Worm (Caenorhabditis elegans) whole organism, L2 larva: ENCODE results near the gene F47C12.13.

Experiments
- C34F6.9 ChIP-seq: fragments of 150-350 bp; optimal IDR thresholded peaks from 2 replicates; lab custom pipeline; 2014; ENCODE audit warnings: missing biosample characterization, missing genetic modification characterization
- F13H6.1 ChIP-seq: sonication (generic microtip); optimal IDR thresholded peaks from 2 replicates; lab custom pipeline; 2016; ENCODE audit warnings: missing genetic modification characterization, missing compliant biosample characterization
- R02D3.7 ChIP-seq: fragments of 150-350 bp; optimal IDR thresholded peaks from 2 replicates; lab custom pipeline; 2014; ENCODE audit warnings: missing biosample characterization, missing genetic modification characterization
- Y55F3AM.14 ChIP-seq: fragments of 200-800 bp; sonication (Bioruptor generic); optimal IDR thresholded peaks from 2 replicates; lab custom pipeline; 2018; ENCODE audit warnings: mild to moderate bottlenecking, missing genetic modification characterization, missing compliant biosample characterization
- ZK546.5 ChIP-seq: sonication (generic microtip); optimal IDR thresholded peaks from 2 replicates; lab custom pipeline; 2017; ENCODE audit warnings: missing biosample characterization, missing genetic modification characterization
- alr-1 ChIP-seq: fragments of 150-350 bp; optimal IDR thresholded peaks from 2 replicates; lab custom pipeline; 2014; ENCODE audit warnings: missing biosample characterization, missing genetic modification characterization
- aly-2 ChIP-seq: fragments of 150-350 bp; optimal IDR thresholded peaks from 2 replicates; lab custom pipeline; 2014; ENCODE audit warnings: missing biosample characterization, missing genetic modification characterization
- ama-1 ChIP-seq: fragments of 150-350 bp; optimal IDR thresholded peaks from 2 replicates; lab custom pipeline; 2018; ENCODE audit warnings: inconsistent platforms
- blmp-1 ChIP-seq: sonication (generic microtip); optimal IDR thresholded peaks from 2 replicates; lab custom pipeline; 2017; ENCODE audit warnings: missing genetic modification characterization, mild to moderate bottlenecking, missing compliant biosample characterization, antibody characterized with exemption, moderate library complexity; ENCODE audit not compliant: insufficient read depth
- ceh-16 ChIP-seq: fragments of 150-350 bp; optimal IDR thresholded peaks from 2 replicates; lab custom pipeline; 2014; ENCODE audit warnings: missing biosample characterization, missing genetic modification characterization
- ceh-82 ChIP-seq: fragments of 150-350 bp; optimal IDR thresholded peaks from 2 replicates; lab custom pipeline; 2014; ENCODE audit warnings: missing biosample characterization, missing genetic modification characterization
- crh-2 ChIP-seq: sonication (generic microtip); optimal IDR thresholded peaks from 2 replicates; lab custom pipeline; 2017; ENCODE audit warnings: missing biosample characterization, missing genetic modification characterization
- dmd-4 ChIP-seq: sonication (generic microtip); optimal IDR thresholded peaks from 2 replicates; lab custom pipeline; 2017; ENCODE audit warnings: missing biosample characterization, missing genetic modification characterization
- egl-27 ChIP-seq: sonication (generic microtip); optimal IDR thresholded peaks from 3 replicates; lab custom pipeline; 2017; ENCODE audit warnings: missing biosample characterization, missing genetic modification reagents, missing genetic modification characterization
- elt-1 ChIP-seq: fragments of 150-350 bp; optimal IDR thresholded peaks from 2 replicates; lab custom pipeline; 2014; ENCODE audit warnings: missing biosample characterization, missing genetic modification characterization
- elt-3 ChIP-seq: sonication (generic microtip); optimal IDR thresholded peaks from 2 replicates; lab custom pipeline; 2017; ENCODE audit warnings: missing biosample characterization, missing genetic modification characterization
- fos-1 ChIP-seq: fragments of 150-350 bp; optimal IDR thresholded peaks from 2 replicates; lab custom pipeline; 2014; ENCODE audit warnings: missing biosample characterization, missing genetic modification characterization
- gmeb-1 ChIP-seq: fragments of 150-350 bp; optimal IDR thresholded peaks from 2 replicates; lab custom pipeline; 2014; ENCODE audit warnings: missing biosample characterization, missing genetic modification characterization
- lin-11 ChIP-seq: fragments of 150-350 bp; sonication (generic microtip); optimal IDR thresholded peaks from 2 replicates; lab custom pipeline; 2014; ENCODE audit warnings: missing biosample characterization, missing genetic modification characterization, inconsistent platforms, mixed read lengths
- lin-13 ChIP-seq: fragments of 150-350 bp; optimal IDR thresholded peaks from 2 replicates; lab custom pipeline; 2014; ENCODE audit warnings: missing biosample characterization, missing genetic modification reagents, missing genetic modification characterization
- lin-39 ChIP-seq: fragments of 150-350 bp; optimal IDR thresholded peaks from 2 replicates; lab custom pipeline; 2014; ENCODE audit warnings: missing biosample characterization, missing genetic modification reagents, missing genetic modification characterization
- lsy-2 ChIP-seq, 2 experiments: fragments of 150-350 bp in 1 of 2; sonication (generic microtip) in 1 of 2; optimal IDR thresholded peaks; 2 replicates each; lab custom pipeline; 2014 to 2017; ENCODE audit warnings: missing biosample characterization in 2 of 2, missing genetic modification characterization in 2 of 2
- mab-5 ChIP-seq: fragments of 150-350 bp; optimal IDR thresholded peaks from 2 replicates; lab custom pipeline; 2014; ENCODE audit warnings: missing biosample characterization, missing genetic modification characterization
- mbf-1 ChIP-seq: sonication (generic microtip); optimal IDR thresholded peaks from 2 replicates; lab custom pipeline; 2017; ENCODE audit warnings: missing biosample characterization, missing genetic modification characterization
- mdl-1 ChIP-seq, 2 experiments: fragments of 150-350 bp in 1 of 2; sonication (generic microtip) in 1 of 2; optimal IDR thresholded peaks; 2 replicates each; lab custom pipeline; 2017; ENCODE audit warnings: missing biosample characterization in 2 of 2, missing genetic modification characterization in 2 of 2
- nhr-10 ChIP-seq: sonication (generic microtip); optimal IDR thresholded peaks from 2 replicates; lab custom pipeline; 2017; ENCODE audit warnings: missing biosample characterization, missing genetic modification characterization
- nhr-11 ChIP-seq: fragments of 150-350 bp; optimal IDR thresholded peaks from 2 replicates; lab custom pipeline; 2014; ENCODE audit warnings: missing biosample characterization, missing genetic modification characterization
- nhr-12 ChIP-seq: fragments of 150-350 bp; optimal IDR thresholded peaks from 2 replicates; lab custom pipeline; 2014; ENCODE audit warnings: missing biosample characterization, missing genetic modification characterization
- nhr-129 ChIP-seq: fragments of 150-350 bp; optimal IDR thresholded peaks from 2 replicates; lab custom pipeline; 2014; ENCODE audit warnings: missing biosample characterization, missing genetic modification characterization
- nhr-21 ChIP-seq: fragments of 150-350 bp; optimal IDR thresholded peaks from 2 replicates; lab custom pipeline; 2014; ENCODE audit warnings: missing biosample characterization, missing genetic modification characterization
- nhr-23 ChIP-seq: fragments of 150-350 bp; optimal IDR thresholded peaks from 2 replicates; lab custom pipeline; 2014; ENCODE audit warnings: missing biosample characterization, missing genetic modification reagents, missing genetic modification characterization
- nhr-237 ChIP-seq: fragments of 150-350 bp; optimal IDR thresholded peaks from 2 replicates; lab custom pipeline; 2014; ENCODE audit warnings: missing biosample characterization, missing genetic modification characterization
- nhr-25 ChIP-seq: fragments of 150-350 bp; sonication (generic microtip); optimal IDR thresholded peaks from 3 replicates; lab custom pipeline; 2014; ENCODE audit warnings: missing biosample characterization, missing genetic modification characterization
- nhr-6 ChIP-seq: fragments of 150-350 bp; optimal IDR thresholded peaks from 2 replicates; lab custom pipeline; 2014; ENCODE audit warnings: missing biosample characterization, missing genetic modification characterization
- nhr-77 ChIP-seq: fragments of 150-350 bp; optimal IDR thresholded peaks from 2 replicates; lab custom pipeline; 2014; ENCODE audit warnings: missing biosample characterization, missing genetic modification characterization
- peb-1 ChIP-seq: fragments of 150-350 bp; optimal IDR thresholded peaks from 2 replicates; lab custom pipeline; 2014; ENCODE audit warnings: missing biosample characterization, missing genetic modification characterization
- sem-4 ChIP-seq: fragments of 150-350 bp; optimal IDR thresholded peaks from 2 replicates; lab custom pipeline; 2014; ENCODE audit warnings: missing biosample characterization, missing genetic modification reagents, missing genetic modification characterization
- skn-1 ChIP-seq: sonication (generic microtip); optimal IDR thresholded peaks from 2 replicates; lab custom pipeline; 2017; ENCODE audit warnings: missing biosample characterization, missing genetic modification characterization
- sma-3 ChIP-seq: sonication (generic microtip); optimal IDR thresholded peaks from 2 replicates; lab custom pipeline; 2016; ENCODE audit warnings: missing genetic modification reagents, missing genetic modification characterization, missing compliant biosample characterization
- sma-9 ChIP-seq, 2 experiments: fragments of 150-350 bp in 1 of 2; sonication (generic microtip) in 1 of 2; optimal IDR thresholded peaks; 2 replicates each; lab custom pipeline; 2014 to 2016; ENCODE audit warnings: missing genetic modification characterization in 2 of 2, mild to moderate bottlenecking in 1 of 2, missing biosample characterization in 1 of 2, missing compliant biosample characterization in 1 of 2, missing genetic modification reagents in 1 of 2, moderate library complexity in 1 of 2
- snpc-4 ChIP-seq: fragments of 150-350 bp; optimal IDR thresholded peaks from 2 replicates; lab custom pipeline; 2014; ENCODE audit warnings: missing biosample characterization, missing genetic modification characterization
- unc-39 ChIP-seq: fragments of 150-350 bp; optimal IDR thresholded peaks from 2 replicates; lab custom pipeline; 2014; ENCODE audit warnings: missing biosample characterization, missing genetic modification characterization
- unc-55 ChIP-seq: fragments of 150-350 bp; sonication (generic microtip); optimal IDR thresholded peaks from 3 replicates; lab custom pipeline; 2014; ENCODE audit warnings: missing biosample characterization, missing genetic modification reagents, missing genetic modification characterization
- unc-62 ChIP-seq: fragments of 150-350 bp; optimal IDR thresholded peaks from 2 replicates; lab custom pipeline; 2014; ENCODE audit warnings: missing biosample characterization, missing genetic modification reagents, missing genetic modification characterization
- zag-1 ChIP-seq: fragments of 150-350 bp; optimal IDR thresholded peaks from 2 replicates; lab custom pipeline; 2014; ENCODE audit warnings: missing biosample characterization, missing genetic modification characterization
- ztf-1 ChIP-seq: fragments of 200-800 bp; sonication (Bioruptor generic); conservative IDR thresholded peaks from 2 replicates; pipeline ENCODE4 v1.3.6; 2022; ENCODE audit warnings: missing genetic modification characterization, missing compliant biosample characterization
- ztf-11 ChIP-seq: sonication (generic microtip); optimal IDR thresholded peaks from 2 replicates; lab custom pipeline; 2017; ENCODE audit warnings: missing biosample characterization, missing genetic modification characterization
- ztf-4 ChIP-seq: fragments of 150-350 bp; optimal IDR thresholded peaks from 2 replicates; lab custom pipeline; 2014; ENCODE audit warnings: missing biosample characterization, missing genetic modification characterization

The F47C12.13 gene

ce11 chrIV:4029288-4029687 lies 35.1 kb upstream of the F47C12.13 start (continued):
- TF ChIP-seq skn-1 (tag; lab: Kevin White, UChicago), result no peak

- TF ChIP-seq crh-2 (tag; lab: Kevin White, UChicago) (peak; percentile 55), nhr-25 (peak; percentile 54), unc-62 (GFP tag; lab: Kevin White, UChicago) (no peak), ztf-4 (no peak), nhr-77 (tag; lab: Kevin White, UChicago) (no peak), aly-2 (tag; lab: Kevin White, UChicago) (no peak), egl-27 (tag; lab: Kevin White, UChicago) (no peak), sem-4 (tag; lab: Kevin White, UChicago) (peak; percentile 32), mdl-1 (tag; optimal IDR thresholded peaks at IDR 0.05; lab: Kevin White, UChicago) (peak; percentile 70 to 72), unc-39 (tag; lab: Kevin White, UChicago) (no peak), nhr-12 (tag; lab: Kevin White, UChicago) (no peak), F13H6.1 (tag; lab: Kevin White, UChicago) (peak; percentile 91), nhr-23 (tag; lab: Kevin White, UChicago) (no peak), peb-1 (tag; lab: Kevin White, UChicago) (no peak), skn-1 (tag; lab: Kevin White, UChicago) (no peak), dmd-4 (tag; lab: Kevin White, UChicago) (no peak), lsy-2 (tag; optimal IDR thresholded peaks at IDR 0.05; lab: Kevin White, UChicago) (peak; percentile 5 to 52), Y55F3AM.14 (GFP tag; lab: Kevin White, UChicago) (peak; percentile 70), zag-1 (tag; lab: Kevin White, UChicago) (peak; percentile 5), alr-1 (tag; lab: Kevin White, UChicago) (no peak), mbf-1 (no peak), lin-11 (tag; lab: Kevin White, UChicago) (no peak), ztf-1 (GFP tag; lab: Robert Waterston, UW) (no peak), ztf-11 (tag; lab: Kevin White, UChicago) (no peak), nhr-6 (peak; percentile 24), nhr-11 (tag; lab: Kevin White, UChicago) (no peak), elt-3 (tag; lab: Kevin White, UChicago) (no peak), nhr-237 (tag; lab: Kevin White, UChicago) (no peak), sma-3 (GFP tag; lab: Kevin White, UChicago) (peak; percentile 69), ZK546.5 (no peak), lin-39 (no peak), ama-1 (no peak), mab-5 (tag; lab: Kevin White, UChicago) (peak; percentile 15), blmp-1 (tag; lab: Kevin White, UChicago) (peak; percentile 52), elt-1 (tag; lab: Kevin White, UChicago) (peak; percentile 11), nhr-21 (tag; lab: Kevin White, UChicago) (peak; percentile 59), sma-9 (GFP tag; optimal IDR thresholded peaks at IDR 0.05; lab: Kevin White, UChicago) (peak; percentile 88), sma-9 (tag; optimal IDR thresholded peaks at IDR 0.05; lab: Kevin White, UChicago) (no peak), nhr-129 (tag; lab: Kevin White, UChicago) (peak; percentile 82), ceh-82 (tag; lab: Kevin White, UChicago) (no peak), lin-13 (GFP tag; lab: Kevin White, UChicago) (peak; percentile 4), unc-55 (GFP tag; lab: Kevin White, UChicago) (no peak), snpc-4 (tag; lab: Kevin White, UChicago) (no peak), fos-1 (tag; lab: Kevin White, UChicago) (peak; percentile 79), C34F6.9 (tag; lab: Kevin White, UChicago) (peak; percentile 14), gmeb-1 (tag; lab: Kevin White, UChicago) (peak; percentile 25), ceh-16 (tag; lab: Kevin White, UChicago) (peak; percentile 92), nhr-10 (tag; lab: Kevin White, UChicago) (no peak), R02D3.7 (no peak)
- TF ChIP-seq, all 48 proteins: peak for 21
Observed at ce11 chrIV:4028177-4028576, 34.0 kb upstream of the F47C12.13 start.
